Worm (Caenorhabditis elegans) whole organism, L2 larva: Measurements from ENCODE around the gene gcy-14.

ENCODE experiments used
- C34F6.9 ChIP-seq: fragments of 150-350 bp; optimal IDR thresholded peaks from 2 replicates; lab custom pipeline; 2014; ENCODE audit warnings: missing biosample characterization, missing genetic modification characterization
- Y55F3AM.14 ChIP-seq: fragments of 200-800 bp; sonication (Bioruptor generic); optimal IDR thresholded peaks from 2 replicates; lab custom pipeline; 2018; ENCODE audit warnings: mild to moderate bottlenecking, missing genetic modification characterization, missing compliant biosample characterization
- ZK546.5 ChIP-seq: sonication (generic microtip); optimal IDR thresholded peaks from 2 replicates; lab custom pipeline; 2017; ENCODE audit warnings: missing biosample characterization, missing genetic modification characterization
- alr-1 ChIP-seq: fragments of 150-350 bp; optimal IDR thresholded peaks from 2 replicates; lab custom pipeline; 2014; ENCODE audit warnings: missing biosample characterization, missing genetic modification characterization
- aly-2 ChIP-seq: fragments of 150-350 bp; optimal IDR thresholded peaks from 2 replicates; lab custom pipeline; 2014; ENCODE audit warnings: missing biosample characterization, missing genetic modification characterization
- elt-3 ChIP-seq: sonication (generic microtip); optimal IDR thresholded peaks from 2 replicates; lab custom pipeline; 2017; ENCODE audit warnings: missing biosample characterization, missing genetic modification characterization
- fos-1 ChIP-seq: fragments of 150-350 bp; optimal IDR thresholded peaks from 2 replicates; lab custom pipeline; 2014; ENCODE audit warnings: missing biosample characterization, missing genetic modification characterization
- gmeb-1 ChIP-seq: fragments of 150-350 bp; optimal IDR thresholded peaks from 2 replicates; lab custom pipeline; 2014; ENCODE audit warnings: missing biosample characterization, missing genetic modification characterization
- lsy-2 ChIP-seq, 2 experiments: fragments of 150-350 bp in 1 of 2; sonication (generic microtip) in 1 of 2; optimal IDR thresholded peaks; 2 replicates each; lab custom pipeline; 2014 to 2017; ENCODE audit warnings: missing biosample characterization in 2 of 2, missing genetic modification characterization in 2 of 2
- mab-5 ChIP-seq: fragments of 150-350 bp; optimal IDR thresholded peaks from 2 replicates; lab custom pipeline; 2014; ENCODE audit warnings: missing biosample characterization, missing genetic modification characterization
- mbf-1 ChIP-seq: sonication (generic microtip); optimal IDR thresholded peaks from 2 replicates; lab custom pipeline; 2017; ENCODE audit warnings: missing biosample characterization, missing genetic modification characterization
- nhr-10 ChIP-seq: sonication (generic microtip); optimal IDR thresholded peaks from 2 replicates; lab custom pipeline; 2017; ENCODE audit warnings: missing biosample characterization, missing genetic modification characterization
- nhr-11 ChIP-seq: fragments of 150-350 bp; optimal IDR thresholded peaks from 2 replicates; lab custom pipeline; 2014; ENCODE audit warnings: missing biosample characterization, missing genetic modification characterization
- nhr-129 ChIP-seq: fragments of 150-350 bp; optimal IDR thresholded peaks from 2 replicates; lab custom pipeline; 2014; ENCODE audit warnings: missing biosample characterization, missing genetic modification characterization
- nhr-25 ChIP-seq: fragments of 150-350 bp; sonication (generic microtip); optimal IDR thresholded peaks from 3 replicates; lab custom pipeline; 2014; ENCODE audit warnings: missing biosample characterization, missing genetic modification characterization
- nhr-77 ChIP-seq: fragments of 150-350 bp; optimal IDR thresholded peaks from 2 replicates; lab custom pipeline; 2014; ENCODE audit warnings: missing biosample characterization, missing genetic modification characterization
- peb-1 ChIP-seq: fragments of 150-350 bp; optimal IDR thresholded peaks from 2 replicates; lab custom pipeline; 2014; ENCODE audit warnings: missing biosample characterization, missing genetic modification characterization
- skn-1 ChIP-seq: sonication (generic microtip); optimal IDR thresholded peaks from 2 replicates; lab custom pipeline; 2017; ENCODE audit warnings: missing biosample characterization, missing genetic modification characterization
- sma-9 ChIP-seq, 2 experiments: fragments of 150-350 bp in 1 of 2; sonication (generic microtip) in 1 of 2; optimal IDR thresholded peaks; 2 replicates each; lab custom pipeline; 2014 to 2016; ENCODE audit warnings: missing genetic modification characterization in 2 of 2, mild to moderate bottlenecking in 1 of 2, missing biosample characterization in 1 of 2, missing compliant biosample characterization in 1 of 2, missing genetic modification reagents in 1 of 2, moderate library complexity in 1 of 2
- snpc-4 ChIP-seq: fragments of 150-350 bp; optimal IDR thresholded peaks from 2 replicates; lab custom pipeline; 2014; ENCODE audit warnings: missing biosample characterization, missing genetic modification characterization
- unc-39 ChIP-seq: fragments of 150-350 bp; optimal IDR thresholded peaks from 2 replicates; lab custom pipeline; 2014; ENCODE audit warnings: missing biosample characterization, missing genetic modification characterization
- unc-62 ChIP-seq: fragments of 150-350 bp; optimal IDR thresholded peaks from 2 replicates; lab custom pipeline; 2014; ENCODE audit warnings: missing biosample characterization, missing genetic modification reagents, missing genetic modification characterization
- zag-1 ChIP-seq: fragments of 150-350 bp; optimal IDR thresholded peaks from 2 replicates; lab custom pipeline; 2014; ENCODE audit warnings: missing biosample characterization, missing genetic modification characterization
- ztf-11 ChIP-seq: sonication (generic microtip); optimal IDR thresholded peaks from 2 replicates; lab custom pipeline; 2017; ENCODE audit warnings: missing biosample characterization, missing genetic modification characterization
- ztf-4 ChIP-seq: fragments of 150-350 bp; optimal IDR thresholded peaks from 2 replicates; lab custom pipeline; 2014; ENCODE audit warnings: missing biosample characterization, missing genetic modification characterization

The gcy-14 gene

ce11 chrV:14821553-14821952 is 46.5 kb downstream of the gcy-14 start, which contains the start of gene W06A7.2:
W06A7.2 (plus strand) TSS chrV:14821853.
- TF ChIP-seq mbf-1 (tag; lab: Kevin White, UChicago) (no peak), nhr-77 (tag; lab: Kevin White, UChicago) (no peak), gmeb-1 (tag; lab: Kevin White, UChicago) (no peak), aly-2 (no peak), peb-1 (tag; lab: Kevin White, UChicago) (no peak)

- TF ChIP-seq lsy-2 (tag; optimal IDR thresholded peaks at IDR 0.05; lab: Kevin White, UChicago) (no peak), unc-62 (GFP tag; lab: Kevin White, UChicago) (no peak), nhr-129 (tag; lab: Kevin White, UChicago) (peak; percentile 46), mab-5 (tag; lab: Kevin White, UChicago) (no peak), C34F6.9 (tag; lab: Kevin White, UChicago) (peak; percentile 17), Y55F3AM.14 (GFP tag; lab: Kevin White, UChicago) (no peak), elt-3 (tag; lab: Kevin White, UChicago) (no peak), sma-9 (GFP tag; optimal IDR thresholded peaks at IDR 0.05; lab: Kevin White, UChicago) (peak; percentile 41), sma-9 (tag; optimal IDR thresholded peaks at IDR 0.05; lab: Kevin White, UChicago) (no peak)
- TF ChIP-seq, all 48 proteins: peak for 3
These were observed 47.8 kb downstream of the gcy-14 start for ce11 chrV:14820314-14820713.

- TF ChIP-seq mab-5 (tag; lab: Kevin White, UChicago), result no peak
- no peak for TF ChIP-seq zag-1 (tag; lab: Kevin White, UChicago)
- TF ChIP-seq unc-39 (tag; lab: Kevin White, UChicago), result no peak
- TF ChIP-seq ztf-11 (tag; lab: Kevin White, UChicago), result no peak
- TF ChIP-seq ztf-4 (tag; lab: Kevin White, UChicago), result no peak
- no peak for TF ChIP-seq alr-1 (tag; lab: Kevin White, UChicago)
- TF ChIP-seq elt-3 (tag; lab: Kevin White, UChicago), result no peak
- TF ChIP-seq snpc-4 (tag; lab: Kevin White, UChicago), result no peak
- TF ChIP-seq nhr-77 (tag; lab: Kevin White, UChicago), result no peak
- no peak for TF ChIP-seq sma-9 (GFP tag; optimal IDR thresholded peaks at IDR 0.05; lab: Kevin White, UChicago)
- TF ChIP-seq sma-9 (tag; optimal IDR thresholded peaks at IDR 0.05; lab: Kevin White, UChicago), result no peak
- no peak for TF ChIP-seq nhr-11 (tag; lab: Kevin White, UChicago)
- TF ChIP-seq, all 48 proteins: peak for 0
These were observed 52.6 kb downstream of the gcy-14 start, which contains the start of gene rin-1 for ce11 chrV:14815500-14815899. rin-1 (minus strand) TSS chrV:14815600.

DNA sequence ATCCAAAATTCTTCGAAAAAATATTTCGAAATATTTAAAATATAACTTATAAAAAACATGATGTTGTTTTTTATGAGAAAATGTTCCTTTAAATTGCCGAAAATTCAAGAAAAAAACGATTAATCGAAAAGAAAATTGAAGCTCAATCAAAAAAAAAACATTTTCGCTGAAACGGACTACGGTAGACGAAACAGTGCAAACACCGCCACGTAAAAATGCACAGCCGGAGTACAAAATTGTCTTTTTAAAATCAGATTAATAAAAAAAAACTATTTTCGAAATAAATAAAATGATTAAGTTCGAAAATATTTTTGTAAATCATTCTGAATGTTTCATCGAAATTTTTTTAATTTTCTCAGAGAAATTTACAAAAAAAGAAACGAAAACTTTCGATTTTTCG is 54.5 kb downstream of the gcy-14 start:
- TF ChIP-seq skn-1 (tag; lab: Kevin White, UChicago), result no peak
- peak in 1 of 2 experiments; percentile 65 for TF ChIP-seq lsy-2 (tag; optimal IDR thresholded peaks at IDR 0.05; lab: Kevin White, UChicago)
- no peak for TF ChIP-seq nhr-25
- no peak for TF ChIP-seq fos-1
- TF ChIP-seq nhr-10 (tag; lab: Kevin White, UChicago), result no peak
- TF ChIP-seq ZK546.5, result no peak
- TF ChIP-seq mbf-1 (tag; lab: Kevin White, UChicago), result no peak
- TF ChIP-seq, all 48 proteins: peak for 1
